Worm (Caenorhabditis elegans) whole organism, mixed stage, embryonic: ENCODE measurements around the gene F45D11.7.

ENCODE experiments used
- elt-1 ChIP-seq: sonication (generic microtip); optimal IDR thresholded peaks from 2 replicates; lab custom pipeline; 2017; ENCODE audit warnings: missing genetic modification characterization, mild to moderate bottlenecking, missing compliant biosample characterization, antibody characterized with exemption, moderate library complexity, borderline replicate concordance; ENCODE audit not compliant: insufficient read depth
- mls-2 ChIP-seq: sonication (generic microtip); optimal IDR thresholded peaks from 2 replicates; lab custom pipeline; 2016; ENCODE audit warnings: mild to moderate bottlenecking, missing genetic modification characterization, moderate library complexity, missing compliant biosample characterization

ce11 chrII:961961-962360 lies 32.4 kb upstream of the F45D11.7 start, which contains the start of gene C32B5.13:
- TF ChIP-seq mls-2 (no peak), elt-1 (no peak)
